Worm (Caenorhabditis elegans): Measurements from ENCODE around the gene ZK673.5.

DNA sequence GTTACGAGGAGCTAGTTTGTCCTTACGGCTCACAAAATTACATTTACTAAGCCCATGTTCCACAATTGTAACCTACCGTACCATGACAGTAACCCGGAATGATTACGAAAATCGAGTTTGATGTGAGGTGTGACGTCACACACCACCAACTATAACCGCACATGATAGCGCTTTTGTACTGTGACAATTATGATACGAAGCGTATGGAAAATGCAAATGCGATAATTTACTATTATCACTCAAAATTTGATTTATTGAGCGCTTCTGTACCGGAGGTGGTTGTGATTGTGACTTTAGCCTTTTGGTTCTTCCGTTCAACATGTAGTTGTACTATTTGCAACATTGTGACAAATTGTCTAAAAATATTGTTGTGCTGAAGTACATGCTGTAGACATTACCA lies 24.3 kb downstream of the ZK673.5 start:
- TF ChIP-seq pqm-1 (tag; optimal IDR thresholded peaks at IDR 0.05) (peak; percentile 87), lin-15B (tag; optimal IDR thresholded peaks at IDR 0.05) (no peak), nhr-25 (tag; optimal IDR thresholded peaks at IDR 0.05) (no peak), R02D3.7 (tag; optimal IDR thresholded peaks at IDR 0.05) (no peak), ama-1 (optimal IDR thresholded peaks at IDR 0.05) (no peak), ceh-28 (tag; optimal IDR thresholded peaks at IDR 0.05) (no peak), nhr-28 (tag; optimal IDR thresholded peaks at IDR 0.05) (no peak), nhr-237 (tag; optimal IDR thresholded peaks at IDR 0.05) (no peak), ztf-11 (tag; optimal IDR thresholded peaks at IDR 0.05) (no peak)

Measured in whole organism, L3 larva.